Fruit fly (Drosophila melanogaster): ENCODE measurements around the gene CG13003.

CG13003 gene

DNA sequence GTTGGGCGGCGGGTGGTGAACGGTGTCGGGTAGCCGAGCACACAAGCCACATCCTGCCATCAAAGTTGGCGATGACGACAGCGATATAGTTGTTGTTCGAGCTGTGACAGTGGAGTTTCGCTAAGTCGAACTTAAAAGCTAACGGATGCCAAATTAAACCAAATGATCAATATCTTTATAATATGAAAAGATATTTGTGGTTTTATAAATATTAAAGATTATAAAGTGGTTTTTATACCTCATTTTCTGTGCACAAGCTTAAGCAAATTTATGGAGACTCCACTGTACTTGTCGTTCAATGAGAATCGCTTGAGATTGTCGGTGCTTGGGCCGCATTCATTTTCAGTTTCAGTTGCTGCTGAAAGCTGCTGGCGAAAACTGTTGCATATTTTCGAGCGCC lies 54.3 kb downstream of the CG13003 start (continued):
- TF ChIP-seq CG9215 (GFP tag; IDR thresholded peaks at IDR 0.05) (peak; percentile 16; the same call in 1 of the 2 replicates), Gug (GFP tag; IDR thresholded peaks at IDR 0.05) (peak; percentile 16; the same call in 1 of the 4 replicates), NC2α (GFP tag; optimal IDR thresholded peaks at IDR 0.05) (no peak), Tbp (GFP tag; optimal IDR thresholded peaks at IDR 0.05) (no peak), en (GFP tag; optimal IDR thresholded peaks at IDR 0.05) (no peak), onecut (GFP tag; IDR thresholded peaks at IDR 0.05) (peak; percentile 41), her (GFP tag; optimal IDR thresholded peaks at IDR 0.05) (no peak)

DNA sequence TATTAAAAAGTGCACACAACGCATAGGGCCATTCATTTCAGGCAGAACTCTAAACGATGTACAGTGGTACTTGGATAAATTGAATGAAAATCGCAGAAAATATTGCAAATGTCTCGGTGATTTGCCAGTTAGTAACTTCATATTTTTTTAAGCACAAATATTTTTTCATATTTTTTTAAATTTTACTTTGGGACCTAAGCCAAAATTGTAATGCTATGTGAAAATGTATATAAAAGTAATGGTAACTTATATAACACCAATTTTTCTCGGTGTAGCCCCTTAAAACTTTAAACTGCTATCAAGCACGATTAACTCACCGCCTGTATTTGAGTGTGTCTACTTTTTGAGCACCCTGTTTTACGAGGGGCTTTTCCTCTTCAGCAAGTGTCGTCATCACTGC lies 55.1 kb downstream of the CG13003 start:
- no peak for TF ChIP-seq en (GFP tag; optimal IDR thresholded peaks at IDR 0.05)
- peak; percentile 11 for TF ChIP-seq CG2712 (tag; optimal IDR thresholded peaks at IDR 0.05)
- no peak for TF ChIP-seq abd-A (tag; optimal IDR thresholded peaks at IDR 0.05)
- peak; percentile 29 for TF ChIP-seq CG2678 (tag; optimal IDR thresholded peaks at IDR 0.05)
- TF ChIP-seq sens (GFP tag) = peak; percentile 76
- peak; percentile 13 for TF ChIP-seq CG7839 (tag; optimal IDR thresholded peaks at IDR 0.05)
- peak in 1 of 2 experiments; percentile 4 for TF ChIP-seq Hr51 (GFP tag; optimal IDR thresholded peaks at IDR 0.05)
- peak; percentile 12 for TF ChIP-seq fd96Cb (tag; optimal IDR thresholded peaks at IDR 0.05)
- TF ChIP-seq CG31441 (GFP tag; IDR thresholded peaks at IDR 0.05) = peak; percentile 33; the same call in 1 of the 2 replicates
- TF ChIP-seq Pdp1 (GFP tag; optimal IDR thresholded peaks at IDR 0.05) = peak in 1 of 2 experiments; percentile 57
- peak; percentile 23 for TF ChIP-seq CG17359 (tag; optimal IDR thresholded peaks at IDR 0.05)
- TF ChIP-seq phol (tag; optimal IDR thresholded peaks at IDR 0.05) = peak; percentile 44
- TF ChIP-seq HLH3B (GFP tag; IDR thresholded peaks at IDR 0.05) = 0 out of 2 replicates have a peak, but pooled peaks have one; percentile 16
- no peak for TF ChIP-seq CG18262 (tag; optimal IDR thresholded peaks at IDR 0.05)
- peak; percentile 9 for TF ChIP-seq Sox100B (GFP tag; optimal IDR thresholded peaks at IDR 0.05)
- no peak for TF ChIP-seq p53 (GFP tag; optimal IDR thresholded peaks at IDR 0.05)
- peak; percentile 52 for TF ChIP-seq Med (GFP tag)
- no peak for TF ChIP-seq CG12155 (GFP tag; optimal IDR thresholded peaks at IDR 0.05)
- no peak for TF ChIP-seq CG15479 (GFP tag; optimal IDR thresholded peaks at IDR 0.05)
- TF ChIP-seq BEAF-32 (GFP tag; optimal IDR thresholded peaks at IDR 0.05) = no peak
- peak; percentile 48 for TF ChIP-seq CG11504 (tag; optimal IDR thresholded peaks at IDR 0.05)
- no peak for TF ChIP-seq bowl (GFP tag; IDR thresholded peaks at IDR 0.05)
- peak; percentile 30 for TF ChIP-seq Blimp-1 (GFP tag; optimal IDR thresholded peaks at IDR 0.05)
- TF ChIP-seq slp2 (GFP tag; optimal IDR thresholded peaks at IDR 0.05) = no peak
- TF ChIP-seq gem (tag; optimal IDR thresholded peaks at IDR 0.05) = peak; percentile 39
- peak; percentile 12 for TF ChIP-seq Oli (tag; optimal IDR thresholded peaks at IDR 0.05)
- TF ChIP-seq CG1603 (tag; optimal IDR thresholded peaks at IDR 0.05) = no peak
- TF ChIP-seq D19A (tag; optimal IDR thresholded peaks at IDR 0.05) = peak; percentile 2
- TF ChIP-seq Sox102F (GFP tag; optimal IDR thresholded peaks at IDR 0.05) = peak; percentile 40
- peak; percentile 38 for TF ChIP-seq dmrt99B (tag; optimal IDR thresholded peaks at IDR 0.05)

DNA sequence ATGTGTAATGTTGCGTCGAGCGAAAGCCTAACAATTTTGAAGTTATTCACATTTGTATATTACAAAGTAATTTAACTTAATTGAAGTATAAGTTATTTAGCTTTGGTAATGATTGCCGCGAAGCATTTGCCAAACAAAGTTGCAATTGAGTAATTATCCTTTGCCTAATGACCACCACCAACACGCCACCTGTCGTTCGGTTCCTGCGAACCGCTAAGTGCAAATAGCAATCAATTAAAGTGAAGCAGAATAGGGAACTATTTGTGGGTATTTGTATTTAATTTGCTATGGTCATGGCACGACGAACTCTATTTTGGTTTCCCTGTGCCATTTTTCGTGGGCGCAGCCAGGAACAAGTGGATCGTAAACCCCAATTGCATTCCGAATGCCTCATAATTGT lies 55.7 kb downstream of the CG13003 start:
- no peak for TF ChIP-seq B-H2 (GFP tag; optimal IDR thresholded peaks at IDR 0.05)
- no peak for TF ChIP-seq Neu2 (GFP tag; optimal IDR thresholded peaks at IDR 0.05; ENCODE audit: borderline replicate concordance)
- TF ChIP-seq Ravus (GFP tag; IDR thresholded peaks at IDR 0.05) = no peak
- TF ChIP-seq CTCF (GFP tag; optimal IDR thresholded peaks at IDR 0.05) = peak; percentile 72
- TF ChIP-seq CG2875 (GFP tag; optimal IDR thresholded peaks at IDR 0.05) = no peak
- no peak for TF ChIP-seq zfh2 (GFP tag; optimal IDR thresholded peaks at IDR 0.05)
- TF ChIP-seq CG10979 (tag; optimal IDR thresholded peaks at IDR 0.05) = peak; percentile 73
- TF ChIP-seq CG30431 (GFP tag; optimal IDR thresholded peaks at IDR 0.05) = no peak
- no peak for TF ChIP-seq CG4360 (GFP tag; IDR thresholded peaks at IDR 0.05)
